Worm (Caenorhabditis elegans): ENCODE results near the gene clec-3.

The clec-3 gene

DNA sequence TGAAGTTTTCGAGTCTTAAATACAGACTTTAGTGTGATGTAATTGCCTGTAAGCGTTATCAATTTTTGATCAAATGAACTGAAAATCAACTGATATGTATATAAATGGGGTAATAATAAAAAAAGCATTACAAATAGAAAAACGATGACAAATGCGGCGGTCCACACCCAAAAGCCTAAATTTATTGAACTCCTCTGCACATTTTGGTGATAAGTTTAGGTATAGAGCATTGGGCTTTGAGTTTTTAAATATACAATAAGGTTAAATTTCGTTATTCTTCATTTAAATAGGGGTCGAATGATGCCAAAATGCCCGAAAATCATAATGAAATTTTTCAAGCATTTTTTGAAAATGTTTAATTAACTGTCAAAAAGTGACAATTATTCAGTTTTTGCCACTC lies at the start of gene clec-3:
Gene clec-3 (minus strand): TSS at position 101 of the 400 bp plus-strand sequence.
- no peak for TF ChIP-seq unc-62 (GFP tag; optimal IDR thresholded peaks at IDR 0.05)

ce11 chrII:3068646-3069045 lies 48.9 kb upstream of the clec-3 start:
- no peak for TF ChIP-seq unc-62 (GFP tag; optimal IDR thresholded peaks at IDR 0.05)

ce11 chrII:3067896-3068295 lies 48.2 kb upstream of the clec-3 start:
- TF ChIP-seq unc-62 (GFP tag; optimal IDR thresholded peaks at IDR 0.05), result no peak

- TF ChIP-seq unc-62 (GFP tag; optimal IDR thresholded peaks at IDR 0.05), result no peak
Observed at ce11 chrII:3067447-3067846, 47.7 kb upstream of the clec-3 start.

DNA sequence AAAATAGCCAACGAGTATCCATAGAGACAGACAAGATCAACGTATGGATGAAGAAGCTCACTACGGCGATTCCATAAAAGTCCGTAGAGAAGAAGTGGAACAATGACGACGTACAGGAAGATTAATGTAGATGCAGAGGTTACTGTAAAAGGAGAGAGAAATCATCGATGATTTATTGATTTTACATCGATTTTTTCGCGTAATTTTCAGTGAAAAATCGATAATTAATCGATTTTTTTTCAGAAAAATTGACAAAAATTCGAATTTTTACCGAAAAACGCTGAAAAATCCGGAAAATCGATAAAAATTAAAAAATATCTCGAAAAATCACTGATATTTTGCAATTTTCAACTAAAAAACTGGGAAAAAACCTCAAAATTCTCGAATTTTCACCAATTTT lies 46.7 kb upstream of the clec-3 start:
- TF ChIP-seq unc-62 (GFP tag; optimal IDR thresholded peaks at IDR 0.05), result no peak

ce11 chrII:3065086-3065485 lies 45.4 kb upstream of the clec-3 start:
- no peak for TF ChIP-seq unc-62 (GFP tag; optimal IDR thresholded peaks at IDR 0.05)

- no peak for TF ChIP-seq unc-62 (GFP tag; optimal IDR thresholded peaks at IDR 0.05)
Observed at ce11 chrII:3064631-3065030, 44.9 kb upstream of the clec-3 start.

DNA sequence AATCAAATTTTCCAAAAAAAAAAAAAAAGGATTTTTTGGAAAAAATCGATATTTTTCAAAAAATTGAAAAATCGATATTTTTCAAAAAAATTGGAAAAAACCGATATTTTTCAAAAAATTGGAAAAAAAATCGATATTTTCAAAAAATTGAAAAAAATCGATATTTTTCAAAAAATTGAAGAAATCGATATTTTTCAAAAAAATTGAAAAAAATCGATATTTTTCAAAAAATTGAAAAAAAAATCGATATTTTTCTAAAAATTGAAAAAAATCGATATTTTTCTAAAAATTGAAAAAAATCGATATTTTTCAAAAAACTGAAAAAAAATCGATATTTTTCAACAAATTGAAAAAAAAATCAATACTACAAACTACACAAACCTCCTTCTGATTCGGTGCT lies 44.3 kb upstream of the clec-3 start:
- TF ChIP-seq unc-62 (GFP tag; optimal IDR thresholded peaks at IDR 0.05), result no peak

DNA sequence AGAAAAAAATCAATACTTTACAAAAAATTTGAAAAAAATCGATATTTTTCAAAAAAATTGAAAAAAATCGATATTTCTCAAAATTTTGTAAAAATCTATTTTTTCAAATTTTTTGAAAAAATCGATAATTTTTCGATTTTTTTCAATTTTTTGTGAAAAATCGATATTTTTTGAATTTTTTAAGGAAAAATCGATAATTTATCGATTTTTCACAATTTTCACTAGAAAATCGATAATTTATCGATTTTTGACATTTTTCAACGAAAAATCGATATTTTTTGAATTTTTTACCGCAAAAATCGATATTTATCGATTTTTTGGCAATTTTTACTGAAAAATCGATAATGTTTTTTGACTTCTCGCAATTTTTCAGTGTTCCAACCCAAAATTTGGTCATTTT lies 43.7 kb upstream of the clec-3 start:
- no peak for TF ChIP-seq unc-62 (GFP tag; optimal IDR thresholded peaks at IDR 0.05)

- no peak for TF ChIP-seq unc-62 (GFP tag; optimal IDR thresholded peaks at IDR 0.05)
Observed at ce11 chrII:3062876-3063275, 43.2 kb upstream of the clec-3 start.

- no peak for TF ChIP-seq unc-62 (GFP tag; optimal IDR thresholded peaks at IDR 0.05)
Observed at ce11 chrII:3062222-3062621, 42.5 kb upstream of the clec-3 start.

DNA sequence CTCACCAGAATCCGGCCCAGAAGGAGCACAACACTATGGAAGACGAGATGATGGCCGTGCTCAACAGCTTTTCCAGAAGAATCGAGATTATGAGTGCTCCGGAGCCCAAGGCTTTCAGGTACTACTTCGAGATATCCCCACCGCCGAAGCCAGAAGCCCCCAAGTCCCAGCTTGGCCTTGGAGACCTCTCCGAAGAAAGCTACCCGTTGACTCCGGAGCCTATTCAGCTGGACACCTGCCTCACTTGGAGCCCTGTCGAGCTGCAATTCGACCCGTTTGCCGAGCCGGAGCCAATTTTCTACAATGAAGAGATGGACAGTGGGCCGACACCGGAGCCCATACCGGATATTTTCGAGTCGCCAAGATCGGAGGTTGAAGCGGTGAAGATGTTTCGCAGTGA lies 41.9 kb upstream of the clec-3 start:
- no peak for TF ChIP-seq unc-62 (GFP tag; optimal IDR thresholded peaks at IDR 0.05)

DNA sequence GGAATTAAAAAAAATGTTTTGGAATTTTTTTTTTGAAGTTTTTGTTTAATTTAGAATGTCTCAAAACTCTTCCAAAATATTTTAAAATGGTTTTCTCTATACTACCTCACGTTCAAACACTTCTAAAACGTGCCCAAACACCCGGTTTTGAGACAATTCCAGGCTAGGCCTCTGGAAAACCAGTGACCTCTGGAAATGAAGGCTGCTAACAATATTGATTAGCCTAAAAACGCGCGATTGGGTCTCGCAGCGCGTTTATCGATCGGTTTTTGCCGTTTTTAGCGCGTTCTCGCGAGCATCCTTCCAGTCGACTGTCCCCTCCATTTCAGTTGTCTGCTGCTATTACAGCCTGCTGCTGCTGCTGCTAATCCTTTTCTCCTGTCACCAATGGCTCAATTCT lies 41.1 kb upstream of the clec-3 start, which contains the start of gene Y25C1A.6:
Gene Y25C1A.6 (plus strand): TSS at position 301 of the 400 bp plus-strand sequence.
- TF ChIP-seq unc-62 (GFP tag; optimal IDR thresholded peaks at IDR 0.05), result no peak

DNA sequence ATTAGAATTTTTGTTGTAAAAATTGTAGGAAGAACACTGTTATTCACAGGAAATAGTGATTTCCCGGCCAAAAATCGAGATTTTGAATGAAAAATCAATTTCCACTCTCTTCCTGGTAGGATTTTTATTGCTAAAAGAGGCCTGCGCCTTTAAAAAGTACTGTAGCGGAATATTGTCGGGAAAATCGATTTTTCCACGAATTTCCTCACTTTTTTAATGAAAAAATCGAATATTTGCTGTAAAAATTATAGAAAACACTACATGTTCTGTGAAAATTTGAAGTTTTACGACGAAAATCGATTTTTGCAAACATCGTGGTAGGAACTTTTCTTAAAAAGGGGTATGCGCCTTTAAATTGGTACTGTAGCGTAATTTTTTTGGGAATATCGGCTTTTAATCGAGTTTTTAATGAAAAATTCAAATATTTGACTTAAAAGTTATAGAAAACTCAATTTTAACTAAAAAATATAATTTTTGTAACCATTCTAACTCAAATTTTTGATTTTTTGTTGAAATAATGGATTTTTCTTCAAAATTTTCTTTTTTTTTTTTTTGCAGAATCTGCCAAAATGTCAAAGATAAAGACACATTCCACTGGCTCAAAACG lies 36.7 kb upstream of the clec-3 start, which contains the start of gene lin-8:
Gene lin-8 (plus strand): TSS at position 557 of the 607 bp plus-strand sequence.
- TF ChIP-seq unc-62 (GFP tag; optimal IDR thresholded peaks at IDR 0.05), result no peak

- TF ChIP-seq unc-62 (GFP tag; optimal IDR thresholded peaks at IDR 0.05), result no peak
Observed at ce11 chrII:3055531-3055930, 35.8 kb upstream of the clec-3 start.

ce11 chrII:3054622-3055021 lies 34.9 kb upstream of the clec-3 start:
- TF ChIP-seq unc-62 (GFP tag; optimal IDR thresholded peaks at IDR 0.05), result no peak

ce11 chrII:3054221-3054620 lies 34.5 kb upstream of the clec-3 start, which contains the start of gene lido-13:
Gene lido-13 (minus strand): TSS chrII:3054321.
- TF ChIP-seq unc-62 (GFP tag; optimal IDR thresholded peaks at IDR 0.05), result no peak

DNA sequence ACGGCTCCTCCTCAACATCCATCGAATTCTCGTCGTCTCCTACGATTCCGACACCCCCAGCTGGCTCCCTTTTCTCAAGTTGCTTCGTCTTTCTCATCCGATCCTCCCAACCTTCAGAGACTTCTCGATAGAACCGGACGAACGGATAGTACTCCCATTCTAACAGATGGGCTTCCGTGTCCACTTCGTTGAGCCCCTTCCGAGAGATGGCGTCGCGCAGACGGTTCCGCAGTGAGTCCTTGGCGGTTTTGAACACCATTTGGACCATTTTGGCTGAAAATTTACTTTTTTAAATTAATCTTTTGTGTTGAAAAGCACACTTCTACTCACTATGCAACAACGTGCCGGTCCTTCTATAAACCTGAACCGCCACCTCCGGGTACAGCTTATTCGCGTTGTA lies 34.0 kb upstream of the clec-3 start:
- no peak for TF ChIP-seq unc-62 (GFP tag; optimal IDR thresholded peaks at IDR 0.05)
